Worm (Caenorhabditis elegans) whole organism, L4/young adult: ENCODE measurements around the gene Y17D7C.1.

Source experiments
- W03F9.2 ChIP-seq: fragments of 150-350 bp; optimal IDR thresholded peaks from 2 replicates; lab custom pipeline; 2014; ENCODE audit warnings: missing biosample characterization, missing genetic modification characterization
- dao-5 ChIP-seq: sonication (generic microtip); optimal IDR thresholded peaks from 2 replicates; lab custom pipeline; 2016; ENCODE audit warnings: missing genotype, missing genetic modification characterization, moderate library complexity, missing compliant biosample characterization
- him-1 ChIP-seq: sonication (generic microtip); optimal IDR thresholded peaks from 2 replicates; lab custom pipeline; 2016; ENCODE audit warnings: missing genotype, missing genetic modification reagents, missing genetic modification characterization, missing compliant biosample characterization

ce11 chrV:18719956-18720489, 13.7 kb downstream of the Y17D7C.1 start, which contains the start of gene Y17D7C.2:
- TF ChIP-seq him-1 (tag; lab: Kevin White, UChicago): no peak
- no peak for TF ChIP-seq W03F9.2
- no peak for TF ChIP-seq dao-5 (tag; lab: Kevin White, UChicago)
